Fruit fly (Drosophila melanogaster) whole organism, embryonic: ENCODE measurements around the gene Snm1.

Experiments
- Blimp-1 ChIP-seq: fragments of 200-800 bp; sonication (Bioruptor generic); optimal IDR thresholded peaks from 3 replicates; lab custom pipeline; 2018; ENCODE audit warnings: missing biosample characterization, missing genetic modification characterization, mild to moderate bottlenecking, moderate library complexity, missing genetic modification reagents
- CG10267 ChIP-seq: fragments of 200-800 bp; sonication (Bioruptor generic); optimal IDR thresholded peaks from 2 replicates; lab custom pipeline; 2018; ENCODE audit warnings: missing biosample characterization, mild to moderate bottlenecking, missing genetic modification characterization, moderate library complexity
- CG11560 ChIP-seq: fragments of 200-800 bp; sonication (Bioruptor generic); IDR thresholded peaks from 3 replicates; pipeline ENCODE4 v1.3.6; 2022; ENCODE audit warnings: missing biosample characterization, missing genetic modification characterization
- CG11695 ChIP-seq: fragments of 200-800 bp; sonication (Bioruptor generic); IDR thresholded peaks from 3 replicates; pipeline ENCODE4 v1.3.6; 2022; ENCODE audit warnings: missing biosample characterization, missing genetic modification characterization
- CG12104 ChIP-seq: fragments of 200-800 bp; sonication (Bioruptor generic); optimal IDR thresholded peaks from 3 replicates; lab custom pipeline; 2016; ENCODE audit warnings: missing biosample characterization, missing genetic modification characterization
- CG12219 ChIP-seq: fragments of 200-800 bp; sonication (Bioruptor generic); optimal IDR thresholded peaks from 3 replicates; lab custom pipeline; 2018; ENCODE audit warnings: missing biosample characterization, mild to moderate bottlenecking, missing genetic modification characterization
- CG12299 ChIP-seq: fragments of 200-800 bp; sonication (Bioruptor generic); optimal IDR thresholded peaks from 2 replicates; lab custom pipeline; 2018; ENCODE audit warnings: missing biosample characterization, mild to moderate bottlenecking, missing genetic modification characterization
- CG12769 ChIP-seq: fragments of 200-800 bp; sonication (Bioruptor generic); optimal IDR thresholded peaks from 2 replicates; lab custom pipeline; 2019; ENCODE audit warnings: missing biosample characterization, mild to moderate bottlenecking, missing genetic modification characterization, moderate library complexity
- CG14710 ChIP-seq: fragments of 200-800 bp; sonication (Bioruptor generic); optimal IDR thresholded peaks from 3 replicates; lab custom pipeline; 2019; ENCODE audit warnings: missing biosample characterization, mild to moderate bottlenecking, missing genetic modification characterization, moderate library complexity
- CG17359 ChIP-seq: fragments of 200-800 bp; sonication (Bioruptor generic); optimal IDR thresholded peaks from 3 replicates; lab custom pipeline; 2018; ENCODE audit warnings: missing biosample characterization, mild to moderate bottlenecking, missing genetic modification characterization, moderate library complexity
- CG3065 ChIP-seq: fragments of 200-800 bp; sonication (Bioruptor generic); optimal IDR thresholded peaks from 2 replicates; lab custom pipeline; 2016; ENCODE audit warnings: missing biosample characterization, missing genetic modification characterization
- CG33213 ChIP-seq: fragments of 200-800 bp; sonication (Bioruptor generic); optimal IDR thresholded peaks from 3 replicates; lab custom pipeline; 2016; ENCODE audit warnings: missing biosample characterization, missing genetic modification characterization
- CG4404 ChIP-seq: fragments of 200-800 bp; sonication (Bioruptor generic); IDR thresholded peaks from 2 replicates; pipeline ENCODE4 v1.3.6; 2022; ENCODE audit warnings: missing biosample characterization, missing genetic modification characterization
- CG4820 ChIP-seq: fragments of 200-800 bp; sonication (Bioruptor generic); optimal IDR thresholded peaks from 3 replicates; lab custom pipeline; 2016; ENCODE audit warnings: missing biosample characterization, missing genetic modification characterization
- CG5180 ChIP-seq: fragments of 200-800 bp; sonication (Bioruptor generic); optimal IDR thresholded peaks from 3 replicates; lab custom pipeline; 2017; ENCODE audit warnings: missing biosample characterization, missing genetic modification characterization, mild to moderate bottlenecking, moderate library complexity, missing genetic modification reagents
- CG6175 ChIP-seq: fragments of 200-800 bp; sonication (Bioruptor generic); IDR thresholded peaks from 3 replicates; pipeline ENCODE4 v1.3.6; 2022; ENCODE audit warnings: missing biosample characterization, missing genetic modification characterization
- CG6689 ChIP-seq: fragments of 200-800 bp; sonication (Bioruptor generic); IDR thresholded peaks from 2 replicates; pipeline ENCODE4 v1.3.6; 2022; ENCODE audit warnings: missing biosample characterization, missing genetic modification characterization
- CG7556 ChIP-seq: fragments of 200-800 bp; sonication (Bioruptor generic); optimal IDR thresholded peaks from 2 replicates; lab custom pipeline; 2017; ENCODE audit warnings: missing biosample characterization, mild to moderate bottlenecking, missing genetic modification characterization
- CG9727 ChIP-seq: fragments of 200-800 bp; sonication (Bioruptor generic); optimal IDR thresholded peaks from 3 replicates; lab custom pipeline; 2017; ENCODE audit warnings: missing biosample characterization, mild to moderate bottlenecking, missing genetic modification characterization
- CkIIα-i1 ChIP-seq: fragments of 200-800 bp; sonication (Bioruptor generic); IDR thresholded peaks from 2 replicates; pipeline ENCODE4 v1.3.6; 2022; ENCODE audit warnings: missing biosample characterization, missing genetic modification characterization
- CrebB ChIP-seq: fragments of 200-800 bp; sonication (Bioruptor generic); optimal IDR thresholded peaks from 3 replicates; lab custom pipeline; 2018; ENCODE audit warnings: missing biosample characterization, mild to moderate bottlenecking, missing genetic modification characterization
- D19A ChIP-seq: fragments of 200-800 bp; optimal IDR thresholded peaks from 3 replicates; lab custom pipeline; 2019; ENCODE audit warnings: missing biosample characterization, mild to moderate bottlenecking, missing genetic modification characterization, moderate library complexity
- Dek ChIP-seq: fragments of 200-800 bp; sonication (Bioruptor generic); optimal IDR thresholded peaks from 3 replicates; lab custom pipeline; 2019; ENCODE audit warnings: missing biosample characterization, mild to moderate bottlenecking, missing genetic modification characterization, moderate library complexity
- ERR ChIP-seq: fragments of 200-800 bp; sonication (Bioruptor generic); optimal IDR thresholded peaks from 2 replicates; lab custom pipeline; 2016; ENCODE audit warnings: missing biosample characterization, missing genetic modification characterization
- Eip74EF ChIP-seq, 2 experiments: fragments of 200-800 bp in 1 of 2; fragments of >200 bp in 1 of 2; sonication (Bioruptor generic) in 1 of 2; optimal IDR thresholded peaks; 2 replicates each; lab custom pipeline; 2017 to 2019; ENCODE audit warnings: missing biosample characterization in 2 of 2, missing genetic modification characterization in 2 of 2, mild to moderate bottlenecking in 1 of 2, moderate library complexity in 1 of 2
- Ets65A ChIP-seq: fragments of 200-800 bp; sonication (Bioruptor generic); peaks from one replicate; lab custom pipeline; 2016; ENCODE audit warnings: missing biosample characterization, missing genetic modification characterization
- Fer3 ChIP-seq: fragments of 200-800 bp; sonication (Bioruptor generic); optimal IDR thresholded peaks from 2 replicates; lab custom pipeline; 2018; ENCODE audit warnings: missing biosample characterization, mild to moderate bottlenecking, missing genetic modification characterization, moderate library complexity
- Hmr ChIP-seq: fragments of 200-800 bp; sonication (Bioruptor generic); optimal IDR thresholded peaks from 3 replicates; lab custom pipeline; 2017; ENCODE audit warnings: mild to moderate bottlenecking, missing biosample characterization, missing genetic modification reagents, missing genetic modification characterization
- Pdp1 ChIP-seq, 2 experiments: fragments of 200-800 bp; sonication (Bioruptor generic); optimal IDR thresholded peaks; 3 replicates each; lab custom pipeline; 2016; ENCODE audit warnings: missing biosample characterization in 2 of 2, missing genetic modification characterization in 2 of 2, mild to moderate bottlenecking in 1 of 2, moderate library complexity in 1 of 2
- Poxn ChIP-seq: fragments of 200-800 bp; sonication (Bioruptor generic); IDR thresholded peaks from 2 replicates; pipeline ENCODE4 v1.3.6; 2022; ENCODE audit warnings: missing biosample characterization, missing genetic modification characterization
- Rfx ChIP-seq: fragments of 200-800 bp; sonication (Bioruptor generic); IDR thresholded peaks from 2 replicates; pipeline ENCODE4 v1.3.6; 2022; ENCODE audit warnings: missing biosample characterization, missing genetic modification characterization
- Sin3A ChIP-seq: fragments of >200 bp; optimal IDR thresholded peaks from 2 replicates; lab custom pipeline; 2018
- Sox100B ChIP-seq: fragments of 200-800 bp; sonication (Bioruptor generic); optimal IDR thresholded peaks from 3 replicates; lab custom pipeline; 2018; ENCODE audit warnings: missing biosample characterization, mild to moderate bottlenecking, missing genetic modification characterization
- abd-A ChIP-seq: fragments of 200-800 bp; sonication (Bioruptor generic); optimal IDR thresholded peaks from 3 replicates; lab custom pipeline; 2019; ENCODE audit warnings: missing biosample characterization, mild to moderate bottlenecking, missing genetic modification characterization, moderate library complexity
- ato ChIP-seq: fragments of 200-800 bp; sonication (Bioruptor generic); IDR thresholded peaks from 2 replicates; pipeline ENCODE4 v1.3.6; 2022; ENCODE audit warnings: missing biosample characterization, missing genetic modification characterization; ENCODE audit not compliant: partially characterized antibody
- chm ChIP-seq: fragments of 200-800 bp; sonication (Bioruptor generic); IDR thresholded peaks from 2 replicates; pipeline ENCODE4 v1.3.6; 2022; ENCODE audit warnings: missing biosample characterization, missing genetic modification characterization
- ci ChIP-seq: fragments of 200-800 bp; sonication (Bioruptor generic); IDR thresholded peaks from 3 replicates; pipeline ENCODE4 v1.3.6; 2022; ENCODE audit warnings: missing biosample characterization, missing genetic modification characterization
- corto ChIP-seq: fragments of 200-800 bp; sonication (Bioruptor generic); optimal IDR thresholded peaks from 2 replicates; lab custom pipeline; 2016; ENCODE audit warnings: missing biosample characterization, mild to moderate bottlenecking, missing genetic modification characterization, moderate library complexity
- crol ChIP-seq: fragments of 200-800 bp; sonication (Bioruptor generic); IDR thresholded peaks from 2 replicates; pipeline ENCODE4 v1.3.6; 2022; ENCODE audit warnings: missing biosample characterization, missing genetic modification characterization
- cwo ChIP-seq: fragments of 200-800 bp; sonication (Bioruptor generic); optimal IDR thresholded peaks from 3 replicates; lab custom pipeline; 2017; ENCODE audit warnings: missing biosample characterization, missing genetic modification characterization, mild to moderate bottlenecking, moderate library complexity, missing genetic modification reagents
- eyg ChIP-seq: fragments of 200-800 bp; sonication (Bioruptor generic); optimal IDR thresholded peaks from 3 replicates; lab custom pipeline; 2016; ENCODE audit warnings: missing biosample characterization, missing genetic modification characterization
- gfzf ChIP-seq: fragments of 200-800 bp; sonication (Bioruptor generic); optimal IDR thresholded peaks from 2 replicates; lab custom pipeline; 2016; ENCODE audit warnings: missing biosample characterization, mild to moderate bottlenecking, missing genetic modification characterization, moderate library complexity
- hth ChIP-seq: fragments of >200 bp; optimal IDR thresholded peaks from 2 replicates; lab custom pipeline; 2017; ENCODE audit warnings: inconsistent platforms
- insv ChIP-seq, 2 experiments: fragments of 200-800 bp; sonication (Bioruptor generic); optimal IDR thresholded peaks; 3 replicates each; lab custom pipeline; 2016 to 2018; ENCODE audit warnings: missing biosample characterization in 2 of 2, missing genetic modification characterization in 2 of 2
- nau ChIP-seq: fragments of 200-800 bp; sonication (Bioruptor generic); optimal IDR thresholded peaks from 3 replicates; lab custom pipeline; 2017; ENCODE audit warnings: missing biosample characterization, mild to moderate bottlenecking, missing genetic modification characterization, missing genetic modification reagents
- nerfin-1 ChIP-seq: fragments of 200-800 bp; sonication (Bioruptor generic); optimal IDR thresholded peaks from 3 replicates; lab custom pipeline; 2019; ENCODE audit warnings: missing biosample characterization, mild to moderate bottlenecking, missing genetic modification characterization, moderate library complexity
- onecut ChIP-seq: fragments of 200-800 bp; sonication (Bioruptor generic); IDR thresholded peaks from 2 replicates; pipeline ENCODE4 v1.3.6; 2022; ENCODE audit warnings: missing biosample characterization, missing genetic modification characterization
- ro ChIP-seq: fragments of 200-800 bp; sonication (Bioruptor generic); IDR thresholded peaks from 2 replicates; pipeline ENCODE4 v1.3.6; 2022; ENCODE audit warnings: missing biosample characterization, missing genetic modification characterization
- sens-2 ChIP-seq: fragments of 200-800 bp; sonication (Bioruptor generic); IDR thresholded peaks from 2 replicates; pipeline ENCODE4 v1.3.6; 2022; ENCODE audit warnings: missing biosample characterization, missing genetic modification characterization
- sim ChIP-seq: fragments of 200-800 bp; sonication (Bioruptor generic); IDR thresholded peaks from 2 replicates; pipeline ENCODE4 v1.3.6; 2022; ENCODE audit warnings: missing biosample characterization, missing genetic modification characterization

Gene Snm1

dm6 chr3R:5587863-5588519 lies 33.1 kb downstream of the Snm1 start, which contains the start of gene CG2926 (continued):
- TF ChIP-seq Hmr (GFP tag; lab: Kevin White, UChicago), result no peak
- TF ChIP-seq CG17359 (tag; lab: Kevin White, UChicago), result no peak
- TF ChIP-seq CG12219 (GFP tag; lab: Kevin White, UChicago), result no peak
- no peak for TF ChIP-seq hth (lab: Kevin White, UChicago)
- no peak for TF ChIP-seq CG4820 (GFP tag; lab: Kevin White, UChicago)
- peak in 1 of 2 experiments; percentile 26 for TF ChIP-seq Pdp1 (GFP tag; optimal IDR thresholded peaks at IDR 0.05; lab: Kevin White, UChicago)
- TF ChIP-seq crol (GFP tag; lab: Robert Waterston, UW), result 0 out of 2 replicates have a peak, but pooled peaks have one; percentile 15
- no peak for TF ChIP-seq CG5180 (GFP tag; lab: Kevin White, UChicago)
- TF ChIP-seq CG33213 (GFP tag; lab: Kevin White, UChicago), result peak; percentile 40
- no peak for TF ChIP-seq CkIIα-i1 (GFP tag; lab: Robert Waterston, UW)
- no peak for TF ChIP-seq CG9727 (GFP tag; lab: Kevin White, UChicago)
- TF ChIP-seq CG11695, result no peak
- TF ChIP-seq eyg (GFP tag; lab: Kevin White, UChicago), result no peak
- no peak for TF ChIP-seq Dek (tag; lab: Kevin White, UChicago)
- no peak for TF ChIP-seq abd-A (tag; lab: Kevin White, UChicago)
- TF ChIP-seq Ets65A (GFP tag; lab: Kevin White, UChicago), result peak; percentile 93
- peak; percentile 47 for TF ChIP-seq onecut
- TF ChIP-seq Rfx (GFP tag; lab: Robert Waterston, UW), result peak; percentile 78
- peak; percentile 68 for TF ChIP-seq CG14710 (tag; lab: Kevin White, UChicago)
- TF ChIP-seq Sin3A (lab: Kevin White, UChicago), result peak; percentile 45
- TF ChIP-seq D19A (tag; lab: Kevin White, UChicago), result peak; percentile 100
- TF ChIP-seq CrebB (tag; lab: Kevin White, UChicago), result no peak
- TF ChIP-seq Fer3, result no peak
- no peak for TF ChIP-seq CG6689
- TF ChIP-seq ERR (GFP tag; lab: Kevin White, UChicago), result no peak
- TF ChIP-seq chm, result peak; percentile 55
- 0 out of 3 replicates have a peak, but pooled peaks have one; percentile 6 for TF ChIP-seq ci (GFP tag; lab: Robert Waterston, UW)
- no peak for TF ChIP-seq CG12104 (GFP tag; lab: Kevin White, UChicago)
- peak in 1 of 2 experiments; percentile 48 for TF ChIP-seq insv (GFP tag; optimal IDR thresholded peaks at IDR 0.05; lab: Kevin White, UChicago)
- TF ChIP-seq Eip74EF (GFP tag; optimal IDR thresholded peaks at IDR 0.05; lab: Kevin White, UChicago), result no peak
- no peak for TF ChIP-seq CG12769
- TF ChIP-seq sim (GFP tag; lab: Robert Waterston, UW), result no peak
- TF ChIP-seq Sox100B, result no peak
- TF ChIP-seq CG12299 (tag; lab: Kevin White, UChicago), result no peak
- no peak for TF ChIP-seq Poxn (GFP tag; lab: Robert Waterston, UW)
- TF ChIP-seq CG4404 (GFP tag; lab: Robert Waterston, UW), result no peak
- TF ChIP-seq Blimp-1 (GFP tag; lab: Kevin White, UChicago), result no peak
- no peak for TF ChIP-seq nerfin-1 (tag; lab: Kevin White, UChicago)
- peak; percentile 26 for TF ChIP-seq gfzf (GFP tag; lab: Kevin White, UChicago)
- TF ChIP-seq ato (GFP tag; lab: Robert Waterston, UW), result peak; percentile 91
- no peak for TF ChIP-seq cwo (GFP tag; lab: Kevin White, UChicago)
- TF ChIP-seq nau (GFP tag; lab: Kevin White, UChicago), result no peak
- TF ChIP-seq CG6175, result no peak
- no peak for TF ChIP-seq CG7556 (GFP tag; lab: Kevin White, UChicago)
- no peak for TF ChIP-seq CG3065 (GFP tag; lab: Kevin White, UChicago)
- TF ChIP-seq ro, result no peak
- TF ChIP-seq CG10267 (tag; lab: Kevin White, UChicago), result no peak
- TF ChIP-seq CG11560 (tag; lab: Robert Waterston, UW), result no peak
- no peak for TF ChIP-seq corto (GFP tag; lab: Kevin White, UChicago)
- TF ChIP-seq sens-2 (GFP tag; lab: Robert Waterston, UW), result no peak
